Fruit fly (Drosophila melanogaster): ENCODE data around the gene CG13255.

The CG13255 gene

DNA sequence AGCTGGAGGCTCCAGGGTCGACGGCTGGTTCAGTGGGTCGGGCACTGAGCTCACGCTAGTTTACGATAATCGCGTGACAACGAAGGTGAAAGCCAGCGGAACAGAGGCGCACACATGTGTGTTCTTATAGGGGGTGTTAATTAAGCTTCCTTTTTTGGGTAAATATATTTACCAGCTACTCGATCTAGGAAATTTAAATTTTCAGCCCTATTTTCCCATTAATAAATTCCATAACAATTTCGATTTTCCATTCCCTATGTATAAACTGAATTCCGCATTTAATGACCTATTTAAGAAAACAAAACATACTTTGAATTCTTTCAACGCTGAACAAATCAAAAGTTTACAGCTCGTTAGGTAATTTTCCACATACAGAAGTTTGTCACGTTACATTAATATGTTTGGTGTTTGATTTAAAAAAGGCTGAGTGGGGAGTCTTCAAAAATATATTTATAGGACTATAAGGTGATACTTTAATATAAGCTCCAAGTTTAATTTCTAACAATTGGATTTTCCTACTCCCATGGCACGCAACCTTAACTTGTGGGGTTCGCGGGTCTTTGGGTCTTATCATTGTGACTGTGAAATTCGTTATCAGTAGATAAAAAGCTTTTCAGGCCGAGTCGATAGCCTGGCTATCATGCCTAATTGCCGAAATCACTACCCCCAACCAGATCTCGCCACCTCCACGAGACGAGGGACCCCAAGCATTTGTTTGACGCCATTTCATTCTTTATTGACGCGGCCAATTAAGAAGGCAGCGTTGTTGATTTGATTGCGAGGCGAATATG, at the start of gene CG13255 (continued):
- TF ChIP-seq CG34224 (GFP tag; IDR thresholded peaks at IDR 0.05; ENCODE audit: partially characterized antibody) (no peak), ci (GFP tag; IDR thresholded peaks at IDR 0.05) (no peak), CG10274 (GFP tag; optimal IDR thresholded peaks at IDR 0.05) (peak; percentile 42), CG9932 (GFP tag; IDR thresholded peaks at IDR 0.05) (peak; percentile 47; the same call in 1 of the 2 replicates), Hr39 (optimal IDR thresholded peaks at IDR 0.05) (no peak), NfI (GFP tag; optimal IDR thresholded peaks at IDR 0.05) (peak; percentile 52), bab2 (GFP tag; optimal IDR thresholded peaks at IDR 0.05) (peak; percentile 16), unpg (GFP tag; optimal IDR thresholded peaks at IDR 0.05) (peak; percentile 10), CG43689 (GFP tag; IDR thresholded peaks at IDR 0.05) (no peak), CG1832 (GFP tag; optimal IDR thresholded peaks at IDR 0.05) (no peak), Hr3 (GFP tag; optimal IDR thresholded peaks at IDR 0.05) (peak; percentile 33), H2.0 (GFP tag; IDR thresholded peaks at IDR 0.05) (no peak), CG34376 (GFP tag; optimal IDR thresholded peaks at IDR 0.05) (no peak), mam (GFP tag; optimal IDR thresholded peaks at IDR 0.05) (peak; percentile 61), Vsx1 (GFP tag; optimal IDR thresholded peaks at IDR 0.05) (peak; percentile 74), CG11085 (GFP tag; IDR thresholded peaks at IDR 0.05) (no peak), crp (GFP tag; optimal IDR thresholded peaks at IDR 0.05) (no peak), CG33557 (GFP tag; optimal IDR thresholded peaks at IDR 0.05) (no peak), gcm2 (GFP tag; optimal IDR thresholded peaks at IDR 0.05) (no peak), CG12942 (GFP tag; optimal IDR thresholded peaks at IDR 0.05) (no peak), pum (GFP tag; optimal IDR thresholded peaks at IDR 0.05) (no peak), CG18764 (GFP tag; optimal IDR thresholded peaks at IDR 0.05) (no peak), CG4617 (GFP tag; optimal IDR thresholded peaks at IDR 0.05; ENCODE audit: borderline replicate concordance) (no peak), CG12155 (GFP tag; optimal IDR thresholded peaks at IDR 0.05) (peak; percentile 29), grau (tag; optimal IDR thresholded peaks at IDR 0.05) (peak; percentile 70), bigmax (GFP tag; optimal IDR thresholded peaks at IDR 0.05) (no peak), CG7372 (GFP tag; IDR thresholded peaks at IDR 0.05) (no peak), tio (GFP tag; optimal IDR thresholded peaks at IDR 0.05) (peak; percentile 59), CG10431 (GFP tag; optimal IDR thresholded peaks at IDR 0.05) (no peak), repo (GFP tag; optimal IDR thresholded peaks at IDR 0.05) (no peak), Sox102F (GFP tag; optimal IDR thresholded peaks at IDR 0.05) (peak; percentile 24), CG11398 (GFP tag; optimal IDR thresholded peaks at IDR 0.05) (peak; percentile 26), CG7745 (tag; optimal IDR thresholded peaks at IDR 0.05) (no peak), CG11456 (GFP tag; IDR thresholded peaks at IDR 0.05) (peak; percentile 78; the same call in 2 of the 3 replicates), CG6765 (GFP tag; optimal IDR thresholded peaks at IDR 0.05) (no peak), gsb-n (tag; optimal IDR thresholded peaks at IDR 0.05) (no peak), Spps (tag; optimal IDR thresholded peaks at IDR 0.05) (no peak), ro (GFP tag; IDR thresholded peaks at IDR 0.05) (no peak), gem (tag; optimal IDR thresholded peaks at IDR 0.05) (peak; percentile 66), Kr (GFP tag; optimal IDR thresholded peaks at IDR 0.05) (no peak), gce (GFP tag; IDR thresholded peaks at IDR 0.05) (no peak), Bgb (GFP tag; IDR thresholded peaks at IDR 0.05; ENCODE audit: partially characterized antibody) (no peak), dysf (GFP tag; IDR thresholded peaks at IDR 0.05) (peak; percentile 64; the same call in 2 of the 3 replicates), Adf1 (GFP tag; IDR thresholded peaks at IDR 0.05) (peak; percentile 10; the same call in 1 of the 2 replicates), kni (GFP tag; optimal IDR thresholded peaks at IDR 0.05) (no peak), so (GFP tag; IDR thresholded peaks at IDR 0.05) (no peak), Ravus (GFP tag; IDR thresholded peaks at IDR 0.05) (no peak), dpn (GFP tag; optimal IDR thresholded peaks at IDR 0.05) (peak in 1 of 2 experiments; percentile 25), CG14710 (tag; optimal IDR thresholded peaks at IDR 0.05) (no peak), CG2889 (GFP tag; IDR thresholded peaks at IDR 0.05) (no peak)

All from whole organism, embryonic.